Worm (Caenorhabditis elegans) whole organism, L1 larva: ENCODE measurements around the gene F07A11.4.

Experiments used
- C04F5.9 ChIP-seq: sonication (generic microtip); optimal IDR thresholded peaks from 2 replicates; lab custom pipeline; 2016; ENCODE audit warnings: missing genetic modification characterization, missing compliant biosample characterization
- F16B12.6 ChIP-seq: fragments of 150-350 bp; optimal IDR thresholded peaks from 2 replicates; lab custom pipeline; 2014; ENCODE audit warnings: missing biosample characterization, missing genetic modification characterization
- Y116A8C.19 ChIP-seq: sonication (generic microtip); optimal IDR thresholded peaks from 2 replicates; lab custom pipeline; 2016; ENCODE audit warnings: missing compliant biosample characterization, missing genetic modification characterization, borderline replicate concordance
- aha-1 ChIP-seq: fragments of 150-350 bp; optimal IDR thresholded peaks from 2 replicates; lab custom pipeline; 2014; ENCODE audit warnings: missing biosample characterization, missing genetic modification characterization
- alr-1 ChIP-seq: fragments of 200-800 bp; sonication (Bioruptor generic); optimal IDR thresholded peaks from 2 replicates; lab custom pipeline; 2018; ENCODE audit warnings: borderline replicate concordance, mild to moderate bottlenecking, missing genetic modification characterization, missing compliant biosample characterization
- aly-2 ChIP-seq: fragments of 150-350 bp; optimal IDR thresholded peaks from 2 replicates; lab custom pipeline; 2014; ENCODE audit warnings: missing biosample characterization, missing genetic modification characterization
- ama-1 ChIP-seq: fragments of 150-350 bp; optimal IDR thresholded peaks from 2 replicates; lab custom pipeline; 2014
- blmp-1 ChIP-seq: fragments of 150-350 bp; optimal IDR thresholded peaks from 2 replicates; lab custom pipeline; 2014; ENCODE audit warnings: missing biosample characterization, missing genetic modification characterization
- ceh-88 ChIP-seq: fragments of 200-800 bp; sonication (Bioruptor generic); IDR thresholded peaks from 2 replicates; pipeline ENCODE4 v1.3.6; 2022; ENCODE audit warnings: missing genetic modification characterization, missing compliant biosample characterization
- ces-1 ChIP-seq: fragments of 150-350 bp; optimal IDR thresholded peaks from 2 replicates; lab custom pipeline; 2014; ENCODE audit warnings: missing biosample characterization, missing genetic modification reagents, missing genetic modification characterization
- dpl-1 ChIP-seq, 3 experiments: fragments of 150-350 bp in 2 of 3; sonication (generic microtip) in 1 of 3; optimal IDR thresholded peaks; 2 replicates each; lab custom pipeline; 2014 to 2017; ENCODE audit warnings: missing biosample characterization in 3 of 3, missing genetic modification characterization in 3 of 3, missing genetic modification reagents in 3 of 3
- efl-1 ChIP-seq, 4 experiments: fragments of 150-350 bp; optimal IDR thresholded peaks in 3 of 4; peaks in 1 of 4; 1 replicate in 1 of 4; 2 replicates in 3 of 4; lab custom pipeline; 2014; ENCODE audit warnings: missing biosample characterization in 2 of 4, missing genetic modification characterization in 2 of 4, missing genetic modification reagents in 2 of 4
- egl-13 ChIP-seq: sonication (generic microtip); optimal IDR thresholded peaks from 2 replicates; lab custom pipeline; 2016; ENCODE audit warnings: missing genotype, missing genetic modification reagents, missing genetic modification characterization, missing compliant biosample characterization
- egl-27 ChIP-seq, 2 experiments: fragments of 150-350 bp in 1 of 2; sonication (generic microtip); optimal IDR thresholded peaks; 3 replicates each; lab custom pipeline; 2017 to 2018; ENCODE audit warnings: missing biosample characterization in 2 of 2, missing genetic modification characterization in 2 of 2, missing genetic modification reagents in 2 of 2
- elt-3 ChIP-seq, 6 experiments: fragments of 150-350 bp in 1 of 6; sonication (generic microtip); optimal IDR thresholded peaks; 2 replicates each; lab custom pipeline; 2017 to 2018; ENCODE audit warnings: missing biosample characterization in 6 of 6, missing genetic modification characterization in 6 of 6, inconsistent platforms in 1 of 6
- hlh-17 ChIP-seq: fragments of 200-800 bp; sonication (Bioruptor generic); optimal IDR thresholded peaks from 2 replicates; lab custom pipeline; 2018; ENCODE audit warnings: missing genetic modification characterization, mild to moderate bottlenecking, missing compliant biosample characterization, moderate library complexity, borderline replicate concordance
- irx-1 ChIP-seq: sonication (generic microtip); optimal IDR thresholded peaks from 2 replicates; lab custom pipeline; 2016; ENCODE audit warnings: missing genetic modification characterization, missing compliant biosample characterization
- lin-15B ChIP-seq: fragments of 150-350 bp; sonication (generic microtip); optimal IDR thresholded peaks from 3 replicates; lab custom pipeline; 2014; ENCODE audit warnings: missing biosample characterization, missing genetic modification characterization
- lin-35 ChIP-seq, 2 experiments: fragments of 150-350 bp; optimal IDR thresholded peaks; 2 replicates each; lab custom pipeline; 2014; ENCODE audit warnings: missing biosample characterization in 2 of 2, missing genetic modification characterization in 2 of 2, missing genetic modification reagents in 2 of 2
- lin-39 ChIP-seq: fragments of 150-350 bp; optimal IDR thresholded peaks from 2 replicates; lab custom pipeline; 2014; ENCODE audit warnings: missing biosample characterization, missing genetic modification reagents, missing genetic modification characterization
- lir-3 ChIP-seq: sonication (generic microtip); optimal IDR thresholded peaks from 2 replicates; lab custom pipeline; 2016; ENCODE audit warnings: mild to moderate bottlenecking, missing genetic modification characterization, moderate library complexity, missing compliant biosample characterization; ENCODE audit not compliant: poor library complexity
- mdl-1 ChIP-seq, 2 experiments: fragments of 150-350 bp; optimal IDR thresholded peaks; 2 replicates each; lab custom pipeline; 2014 to 2017; ENCODE audit warnings: missing biosample characterization in 2 of 2, missing genetic modification characterization in 2 of 2, inconsistent platforms in 1 of 2
- nhr-237 ChIP-seq: fragments of 150-350 bp; optimal IDR thresholded peaks from 2 replicates; lab custom pipeline; 2014; ENCODE audit warnings: missing biosample characterization, missing genetic modification characterization
- nhr-28 ChIP-seq: fragments of 150-350 bp; optimal IDR thresholded peaks from 2 replicates; lab custom pipeline; 2014; ENCODE audit warnings: missing biosample characterization, missing genetic modification characterization
- nhr-47 ChIP-seq: sonication (generic microtip); optimal IDR thresholded peaks from 2 replicates; lab custom pipeline; 2016; ENCODE audit warnings: mild to moderate bottlenecking, missing genetic modification characterization, moderate library complexity, missing compliant biosample characterization
- nhr-71 ChIP-seq: sonication (generic microtip); optimal IDR thresholded peaks from 2 replicates; lab custom pipeline; 2016; ENCODE audit warnings: mild to moderate bottlenecking, missing genetic modification characterization, moderate library complexity, missing compliant biosample characterization
- nhr-76 ChIP-seq: sonication (generic microtip); optimal IDR thresholded peaks from 2 replicates; lab custom pipeline; 2017; ENCODE audit warnings: missing biosample characterization, missing genetic modification characterization
- nhr-77 ChIP-seq: fragments of 150-350 bp; optimal IDR thresholded peaks from 2 replicates; lab custom pipeline; 2014; ENCODE audit warnings: missing biosample characterization, missing genetic modification characterization
- nhr-84 ChIP-seq: sonication (generic microtip); optimal IDR thresholded peaks from 2 replicates; lab custom pipeline; 2017; ENCODE audit warnings: missing biosample characterization, missing genetic modification characterization
- nhr-90 ChIP-seq: sonication (generic microtip); optimal IDR thresholded peaks from 2 replicates; lab custom pipeline; 2016; ENCODE audit warnings: mild to moderate bottlenecking, missing genetic modification characterization, missing compliant biosample characterization; ENCODE audit not compliant: poor library complexity
- pqm-1 ChIP-seq: sonication (generic microtip); optimal IDR thresholded peaks from 3 replicates; lab custom pipeline; 2017; ENCODE audit warnings: missing biosample characterization, missing genetic modification characterization
- snu-23 ChIP-seq: sonication (generic microtip); optimal IDR thresholded peaks from 2 replicates; lab custom pipeline; 2016; ENCODE audit warnings: missing genetic modification characterization, missing compliant biosample characterization
- sox-4 ChIP-seq: sonication (generic microtip); optimal IDR thresholded peaks from 2 replicates; lab custom pipeline; 2016; ENCODE audit warnings: missing genetic modification characterization, missing compliant biosample characterization
- swsn-7 ChIP-seq: sonication (generic microtip); optimal IDR thresholded peaks from 2 replicates; lab custom pipeline; 2016; ENCODE audit warnings: missing genetic modification characterization, missing compliant biosample characterization
- tbx-2 ChIP-seq: sonication (generic microtip); optimal IDR thresholded peaks from 2 replicates; lab custom pipeline; 2016; ENCODE audit warnings: missing genetic modification characterization, missing compliant biosample characterization
- unc-130 ChIP-seq: fragments of 150-350 bp; optimal IDR thresholded peaks from 2 replicates; lab custom pipeline; 2017; ENCODE audit warnings: missing biosample characterization, missing genetic modification characterization, inconsistent platforms
- unc-30 ChIP-seq: sonication (generic microtip); optimal IDR thresholded peaks from 2 replicates; lab custom pipeline; 2017; ENCODE audit warnings: missing biosample characterization, missing genetic modification characterization
- unc-86 ChIP-seq: sonication (generic microtip); optimal IDR thresholded peaks from 2 replicates; lab custom pipeline; 2016; ENCODE audit warnings: missing genetic modification characterization, missing compliant biosample characterization
- unc-98 ChIP-seq: fragments of 200-800 bp; sonication (Bioruptor generic); IDR thresholded peaks from 2 replicates; pipeline ENCODE4 v1.3.6; 2022; ENCODE audit warnings: missing genetic modification characterization, missing compliant biosample characterization
- vab-15 ChIP-seq: sonication (generic microtip); optimal IDR thresholded peaks from 2 replicates; lab custom pipeline; 2017; ENCODE audit warnings: missing genotype, mild to moderate bottlenecking, missing genetic modification characterization, missing compliant biosample characterization
- xbp-1 ChIP-seq: sonication (generic microtip); optimal IDR thresholded peaks from 2 replicates; lab custom pipeline; 2016; ENCODE audit warnings: missing genetic modification characterization, missing compliant biosample characterization
- zag-1 ChIP-seq: fragments of 150-350 bp; optimal IDR thresholded peaks from 2 replicates; lab custom pipeline; 2014; ENCODE audit warnings: missing biosample characterization, missing genetic modification characterization

The F07A11.4 gene

DNA sequence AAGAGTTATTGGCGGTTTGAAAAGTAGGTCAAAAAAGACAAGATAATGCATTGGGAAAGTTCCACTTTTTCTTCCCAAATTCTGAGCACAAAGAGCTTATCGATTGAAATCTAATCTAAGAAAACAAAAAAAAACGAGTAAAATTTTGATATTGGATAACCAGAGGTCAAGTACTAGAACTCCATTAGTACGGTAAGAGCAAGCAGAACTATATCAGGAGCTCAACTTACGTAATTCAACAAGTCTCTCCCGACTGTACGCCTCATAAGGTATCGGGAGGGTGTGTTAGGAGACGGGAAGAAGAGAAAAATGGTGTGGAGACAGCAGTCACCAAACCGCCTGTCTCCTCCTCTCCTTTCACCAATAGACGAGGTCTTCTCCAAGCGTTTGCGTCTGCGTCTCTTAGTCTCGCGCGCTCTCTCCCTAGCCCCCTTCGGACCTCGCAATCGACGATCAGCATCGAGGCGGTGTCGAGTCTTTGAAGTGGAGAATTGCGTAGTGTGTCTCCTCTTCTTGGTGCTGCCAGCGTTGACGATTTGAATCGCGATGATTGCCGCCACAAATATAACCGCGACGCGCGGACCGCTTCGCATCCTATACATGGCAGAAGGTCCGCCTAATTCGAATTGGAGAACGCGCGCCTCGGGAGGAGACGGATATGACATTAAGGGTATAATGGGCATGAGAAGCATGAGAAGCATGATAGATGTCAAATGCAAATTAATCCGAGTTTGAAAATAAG lies 33.7 kb upstream of the F07A11.4 start, which contains the start of gene F54D5.5 (continued):
- TF ChIP-seq unc-130 (tag; lab: Kevin White, UChicago) (no peak), unc-98 (no peak), nhr-237 (tag; lab: Kevin White, UChicago) (no peak), nhr-47 (tag; lab: Kevin White, UChicago) (no peak), zag-1 (tag; lab: Kevin White, UChicago) (no peak), blmp-1 (tag; lab: Kevin White, UChicago) (no peak), egl-27 (tag; optimal IDR thresholded peaks at IDR 0.05; lab: Kevin White, UChicago) (no peak), swsn-7 (tag; lab: Kevin White, UChicago) (no peak), tbx-2 (tag; lab: Kevin White, UChicago) (peak; percentile 3), C04F5.9 (tag; lab: Kevin White, UChicago) (no peak), alr-1 (no peak), sox-4 (tag; lab: Kevin White, UChicago) (no peak), nhr-76 (tag; lab: Kevin White, UChicago) (no peak), aly-2 (tag; lab: Kevin White, UChicago) (no peak), ces-1 (GFP tag; lab: Kevin White, UChicago) (no peak), F16B12.6 (tag; lab: Kevin White, UChicago) (peak; percentile 1), ama-1 (lab: Kevin White, UChicago) (no peak), nhr-77 (tag; lab: Kevin White, UChicago) (no peak), elt-3 (tag; optimal IDR thresholded peaks at IDR 0.05; lab: Kevin White, UChicago) (no peak), mdl-1 (tag; optimal IDR thresholded peaks at IDR 0.05; lab: Kevin White, UChicago) (no peak), snu-23 (peak; percentile 9), ceh-88 (GFP tag; lab: Robert Waterston, UW) (no peak), hlh-17 (no peak), irx-1 (tag; lab: Kevin White, UChicago) (no peak), unc-30 (no peak), lin-39 (tag; lab: Kevin White, UChicago) (no peak), nhr-71 (tag; lab: Kevin White, UChicago) (no peak), lir-3 (tag; lab: Kevin White, UChicago) (no peak), nhr-28 (tag; lab: Kevin White, UChicago) (no peak), pqm-1 (tag; lab: Kevin White, UChicago) (no peak), nhr-90 (tag; lab: Kevin White, UChicago) (no peak), efl-1 (optimal IDR thresholded peaks at IDR 0.05; lab: Kevin White, UChicago) (peak; percentile 25 to 62), efl-1 (GFP tag; optimal IDR thresholded peaks at IDR 0.05 in 1 of 2; lab: Kevin White, UChicago) (peak; percentile 61 to 95)
- TF ChIP-seq, all 84 proteins: peak for 15

DNA sequence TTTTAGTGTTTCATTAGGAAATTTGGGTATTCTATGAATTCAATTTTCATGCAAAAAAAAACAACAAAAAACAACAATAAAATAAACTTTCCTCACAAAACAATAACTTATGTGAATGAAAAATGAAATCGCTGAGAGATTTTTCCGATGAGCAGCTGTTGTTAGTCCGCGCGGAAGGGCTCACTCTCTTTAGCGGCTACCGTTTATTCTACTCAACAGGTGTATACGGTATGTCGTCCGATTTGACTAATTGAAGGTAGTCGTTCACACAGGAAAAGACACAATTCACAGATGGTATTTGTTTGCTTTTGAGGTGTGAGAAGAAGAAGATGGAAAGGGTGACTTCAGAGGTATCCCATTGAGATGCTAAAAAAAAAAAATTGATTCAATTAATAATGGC lies 32.1 kb upstream of the F07A11.4 start:
- TF ChIP-seq nhr-84 (tag; lab: Kevin White, UChicago) (no peak), xbp-1 (tag; lab: Kevin White, UChicago) (no peak), efl-1 (optimal IDR thresholded peaks at IDR 0.05; lab: Kevin White, UChicago) (no peak), efl-1 (GFP tag; optimal IDR thresholded peaks at IDR 0.05 in 1 of 2; lab: Kevin White, UChicago) (peak in 1 of 2 experiments; percentile 50)
- TF ChIP-seq, all 84 proteins: peak for 1

- TF ChIP-seq dpl-1 (GFP tag; optimal IDR thresholded peaks at IDR 0.05; lab: Kevin White, UChicago), result no peak
- TF ChIP-seq elt-3 (tag; optimal IDR thresholded peaks at IDR 0.05; lab: Kevin White, UChicago), result no peak
- TF ChIP-seq ces-1 (GFP tag; lab: Kevin White, UChicago), result no peak
- TF ChIP-seq unc-130 (tag; lab: Kevin White, UChicago), result no peak
- no peak for TF ChIP-seq unc-86 (tag; lab: Kevin White, UChicago)
- no peak for TF ChIP-seq egl-13
- TF ChIP-seq lin-35 (GFP tag; optimal IDR thresholded peaks at IDR 0.05; lab: Kevin White, UChicago), result no peak
- TF ChIP-seq vab-15, result no peak
- TF ChIP-seq nhr-90 (tag; lab: Kevin White, UChicago), result no peak
- no peak for TF ChIP-seq aha-1 (tag; lab: Kevin White, UChicago)
- no peak for TF ChIP-seq Y116A8C.19
- no peak for TF ChIP-seq xbp-1 (tag; lab: Kevin White, UChicago)
- no peak for TF ChIP-seq lin-15B (tag; lab: Kevin White, UChicago)
These were observed 31.5 kb upstream of the F07A11.4 start, which contains the start of the genes F54D5.23 and F54D5.4 for ce11 chrII:11569213-11569868. F54D5.23 (minus strand) TSS chrII:11569287. F54D5.4 (plus strand) TSS chrII:11569818.
